Fruit fly (Drosophila melanogaster): ENCODE results near the gene Usp32.

Usp32 gene

dm6 chr3L:19910054-19910414 is 39.1 kb downstream of the Usp32 start, which contains the start of the genes Mi-2 and Prp3 (continued):
- TF ChIP-seq CG34224 (GFP tag; IDR thresholded peaks at IDR 0.05; ENCODE audit: partially characterized antibody) (peak; percentile 40; the same call in 1 of the 3 replicates), CG17912 (GFP tag; optimal IDR thresholded peaks at IDR 0.05) (peak; percentile 42), Bgb (GFP tag; IDR thresholded peaks at IDR 0.05; ENCODE audit: partially characterized antibody) (peak; percentile 53; the same call in 1 of the 2 replicates), bbx (GFP tag; IDR thresholded peaks at IDR 0.05; ENCODE audit: partially characterized antibody) (0 out of 2 replicates have a peak, but pooled peaks have one; percentile 15), jumu (GFP tag; optimal IDR thresholded peaks at IDR 0.05) (peak; percentile 27), sna (GFP tag; IDR thresholded peaks at IDR 0.05; ENCODE audit: partially characterized antibody) (no peak), toy (GFP tag; IDR thresholded peaks at IDR 0.05) (no peak), dpn (GFP tag; optimal IDR thresholded peaks at IDR 0.05) (peak in 1 of 2 experiments; percentile 17), Mad (GFP tag; optimal IDR thresholded peaks at IDR 0.05) (peak; percentile 32), CG4360 (GFP tag; IDR thresholded peaks at IDR 0.05) (no peak), knrl (GFP tag; IDR thresholded peaks at IDR 0.05; ENCODE audit: partially characterized antibody) (peak; percentile 19; the same call in 1 of the 3 replicates), repo (GFP tag; optimal IDR thresholded peaks at IDR 0.05) (no peak), CG3163 (GFP tag; optimal IDR thresholded peaks at IDR 0.05) (no peak), h (optimal IDR thresholded peaks at IDR 0.05) (no peak), CG14965 (GFP tag; optimal IDR thresholded peaks at IDR 0.05; ENCODE audit: borderline replicate concordance) (no peak), Mrtf (GFP tag; IDR thresholded peaks at IDR 0.05) (no peak), CG9797 (GFP tag; optimal IDR thresholded peaks at IDR 0.05) (peak; percentile 86), CG1792 (GFP tag; optimal IDR thresholded peaks at IDR 0.05) (no peak), Dp (GFP tag; optimal IDR thresholded peaks at IDR 0.05) (peak; percentile 47), CG2116 (GFP tag; optimal IDR thresholded peaks at IDR 0.05) (peak; percentile 99), Sox102F (GFP tag; optimal IDR thresholded peaks at IDR 0.05) (no peak), CG1647 (GFP tag; optimal IDR thresholded peaks at IDR 0.05) (peak; percentile 3), dimm (GFP tag; IDR thresholded peaks at IDR 0.05) (no peak), CG31441 (GFP tag; IDR thresholded peaks at IDR 0.05) (no peak), CG4424 (GFP tag; optimal IDR thresholded peaks at IDR 0.05) (no peak), Ptx1 (GFP tag; IDR thresholded peaks at IDR 0.05) (no peak), PHDP (tag; optimal IDR thresholded peaks at IDR 0.05) (no peak), CG10979 (tag; optimal IDR thresholded peaks at IDR 0.05) (no peak), Hr51 (GFP tag; optimal IDR thresholded peaks at IDR 0.05) (no peak), Spps (tag; optimal IDR thresholded peaks at IDR 0.05) (no peak), CG4328 (GFP tag; optimal IDR thresholded peaks at IDR 0.05) (peak; percentile 9), Pdp1 (GFP tag; optimal IDR thresholded peaks at IDR 0.05) (peak in 1 of 2 experiments; percentile 31), Mes4 (GFP tag; optimal IDR thresholded peaks at IDR 0.05) (peak; percentile 7), Ssrp (tag; optimal IDR thresholded peaks at IDR 0.05) (no peak), Dref (GFP tag; IDR thresholded peaks at IDR 0.05) (peak; percentile 83), CG18011 (GFP tag; optimal IDR thresholded peaks at IDR 0.05) (no peak), CG15514 (GFP tag; optimal IDR thresholded peaks at IDR 0.05) (peak; percentile 72), H15 (GFP tag; IDR thresholded peaks at IDR 0.05) (no peak), sens (GFP tag) (peak; percentile 83), croc (GFP tag; conservative IDR thresholded peaks at IDR 0.05) (no peak), CG17186 (GFP tag; optimal IDR thresholded peaks at IDR 0.05) (peak; percentile 23), onecut (GFP tag; IDR thresholded peaks at IDR 0.05) (peak; percentile 15; the same call in 1 of the 2 replicates), CG6791 (GFP tag; IDR thresholded peaks at IDR 0.05; ENCODE audit: partially characterized antibody) (peak; percentile 54; the same call in 2 of the 3 replicates), E2f1 (GFP tag; IDR thresholded peaks at IDR 0.05) (0 out of 2 replicates have a peak, but pooled peaks have one; percentile 14), TFAM (GFP tag; optimal IDR thresholded peaks at IDR 0.05) (no peak), zen (tag; optimal IDR thresholded peaks at IDR 0.05) (peak; percentile 28), CG2712 (tag; optimal IDR thresholded peaks at IDR 0.05) (peak; percentile 36), CoRest (tag; optimal IDR thresholded peaks at IDR 0.05) (peak; percentile 10), CG15073 (GFP tag; optimal IDR thresholded peaks at IDR 0.05) (no peak), stwl (tag; optimal IDR thresholded peaks at IDR 0.05) (peak; percentile 91)

Data from whole organism, embryonic.